Worm (Caenorhabditis elegans) whole organism, late embryonic: ENCODE data around the gene F33H1.4.

ENCODE experiments used
- K02D7.2 ChIP-seq: sonication (generic microtip); optimal IDR thresholded peaks from 2 replicates; lab custom pipeline; 2017; ENCODE audit warnings: mild to moderate bottlenecking, missing genetic modification characterization, missing compliant biosample characterization
- Y22D7AL.16 ChIP-seq: sonication (generic microtip); optimal IDR thresholded peaks from 2 replicates; lab custom pipeline; 2016; ENCODE audit warnings: missing genetic modification characterization, missing compliant biosample characterization
- ama-1 ChIP-seq: fragments of 150-350 bp; optimal IDR thresholded peaks from 2 replicates; lab custom pipeline; 2014
- ceh-14 ChIP-seq: sonication (generic microtip); optimal IDR thresholded peaks from 2 replicates; lab custom pipeline; 2016; ENCODE audit warnings: missing genotype, missing genetic modification characterization, missing compliant biosample characterization
- ceh-19 ChIP-seq: fragments of 200-800 bp; sonication (Bioruptor generic); optimal IDR thresholded peaks from 2 replicates; lab custom pipeline; 2018; ENCODE audit warnings: mild to moderate bottlenecking, missing genetic modification characterization, missing compliant biosample characterization
- ceh-22 ChIP-seq: sonication (generic microtip); optimal IDR thresholded peaks from 2 replicates; lab custom pipeline; 2017; ENCODE audit warnings: missing biosample characterization, missing genetic modification characterization
- ceh-30 ChIP-seq: fragments of 150-350 bp; optimal IDR thresholded peaks from 2 replicates; lab custom pipeline; 2014; ENCODE audit warnings: missing biosample characterization, missing genetic modification characterization
- ceh-45 ChIP-seq: fragments of 200-800 bp; sonication (Bioruptor generic); IDR thresholded peaks from 2 replicates; pipeline ENCODE4 v1.3.6; 2022; ENCODE audit warnings: missing genetic modification reagents, missing genetic modification characterization, missing compliant biosample characterization
- che-1 ChIP-seq: sonication (generic microtip); optimal IDR thresholded peaks from 2 replicates; lab custom pipeline; 2016; ENCODE audit warnings: mild to moderate bottlenecking, missing genetic modification characterization, missing compliant biosample characterization
- eyg-1 ChIP-seq: sonication (generic microtip); optimal IDR thresholded peaks from 2 replicates; lab custom pipeline; 2016; ENCODE audit warnings: missing genotype, missing genetic modification characterization, missing compliant biosample characterization
- fax-1 ChIP-seq: sonication (generic microtip); optimal IDR thresholded peaks from 2 replicates; lab custom pipeline; 2016; ENCODE audit warnings: missing genotype, missing genetic modification characterization, missing compliant biosample characterization
- fkh-10 ChIP-seq: fragments of 150-350 bp; optimal IDR thresholded peaks from 2 replicates; lab custom pipeline; 2014; ENCODE audit warnings: missing biosample characterization, missing genetic modification reagents, missing genetic modification characterization
- hlh-13 ChIP-seq: fragments of 200-800 bp; sonication (Bioruptor generic); optimal IDR thresholded peaks from 2 replicates; lab custom pipeline; 2018; ENCODE audit warnings: mild to moderate bottlenecking, missing genetic modification characterization, missing compliant biosample characterization
- hlh-30 ChIP-seq: sonication (generic microtip); optimal IDR thresholded peaks from 2 replicates; lab custom pipeline; 2017; ENCODE audit warnings: antibody characterized with exemption, missing genetic modification characterization, missing compliant biosample characterization; ENCODE audit not compliant: insufficient read depth
- hlh-6 ChIP-seq: sonication (generic microtip); optimal IDR thresholded peaks from 2 replicates; lab custom pipeline; 2016; ENCODE audit warnings: missing genotype, missing genetic modification characterization, missing compliant biosample characterization
- lim-6 ChIP-seq: sonication (generic microtip); optimal IDR thresholded peaks from 2 replicates; lab custom pipeline; 2016; ENCODE audit warnings: missing genetic modification characterization, missing compliant biosample characterization
- madf-2 ChIP-seq: sonication (generic microtip); optimal IDR thresholded peaks from 2 replicates; lab custom pipeline; 2017; ENCODE audit warnings: missing genetic modification characterization, missing compliant biosample characterization
- nfya-1 ChIP-seq: sonication (generic microtip); optimal IDR thresholded peaks from 2 replicates; lab custom pipeline; 2017; ENCODE audit warnings: missing genetic modification characterization, mild to moderate bottlenecking, missing compliant biosample characterization, antibody characterized with exemption, moderate library complexity
- odd-2 ChIP-seq: sonication (generic microtip); optimal IDR thresholded peaks from 2 replicates; lab custom pipeline; 2017; ENCODE audit warnings: antibody characterized with exemption, mild to moderate bottlenecking, missing genetic modification characterization, missing compliant biosample characterization
- pag-3 ChIP-seq: sonication (generic microtip); optimal IDR thresholded peaks from 2 replicates; lab custom pipeline; 2016; ENCODE audit warnings: missing compliant biosample characterization, missing genetic modification characterization, borderline replicate concordance
- pat-9 ChIP-seq: fragments of 200-800 bp; sonication (Bioruptor generic); optimal IDR thresholded peaks from 2 replicates; lab custom pipeline; 2018; ENCODE audit warnings: mild to moderate bottlenecking, missing genetic modification characterization, moderate library complexity, missing compliant biosample characterization
- pha-2 ChIP-seq: sonication (generic microtip); optimal IDR thresholded peaks from 2 replicates; lab custom pipeline; 2017; ENCODE audit warnings: mild to moderate bottlenecking, missing genetic modification characterization, missing compliant biosample characterization
- pha-4 ChIP-seq: fragments of 150-350 bp; optimal IDR thresholded peaks from 2 replicates; lab custom pipeline; 2018; ENCODE audit warnings: missing biosample characterization, missing genetic modification reagents, missing genetic modification characterization
- ref-2 ChIP-seq: sonication (generic microtip); optimal IDR thresholded peaks from 2 replicates; lab custom pipeline; 2016; ENCODE audit warnings: missing genetic modification characterization, missing compliant biosample characterization
- rnt-1 ChIP-seq: sonication (generic microtip); optimal IDR thresholded peaks from 2 replicates; lab custom pipeline; 2016; ENCODE audit warnings: missing genetic modification characterization, missing compliant biosample characterization
- sdc-2 ChIP-seq: sonication (generic microtip); optimal IDR thresholded peaks from 2 replicates; lab custom pipeline; 2016; ENCODE audit warnings: missing genotype, missing genetic modification characterization, missing compliant biosample characterization
- sox-2 ChIP-seq: fragments of 200-800 bp; sonication (Bioruptor generic); IDR thresholded peaks from 2 replicates; pipeline ENCODE4 v1.3.6; 2022; ENCODE audit warnings: missing genetic modification reagents, missing genetic modification characterization, missing compliant biosample characterization
- syd-9 ChIP-seq: sonication (generic microtip); optimal IDR thresholded peaks from 2 replicates; lab custom pipeline; 2016; ENCODE audit warnings: mild to moderate bottlenecking, missing genetic modification characterization, moderate library complexity, missing compliant biosample characterization
- tbx-7 ChIP-seq: sonication (generic microtip); optimal IDR thresholded peaks from 2 replicates; lab custom pipeline; 2016; ENCODE audit warnings: missing genotype, missing genetic modification characterization, missing compliant biosample characterization
- unc-3 ChIP-seq, 2 experiments: fragments of 200-800 bp in 1 of 2; sonication (Bioruptor generic) in 1 of 2; sonication (generic microtip) in 1 of 2; conservative IDR thresholded peaks in 1 of 2; optimal IDR thresholded peaks in 1 of 2; 2 replicates each; pipeline versions ENCODE4 v1.3.6 to Lab custom; 2016 to 2022; ENCODE audit warnings: missing compliant biosample characterization in 2 of 2, missing genetic modification characterization in 2 of 2, missing genetic modification reagents in 1 of 2
- unc-42 ChIP-seq: sonication (generic microtip); optimal IDR thresholded peaks from 2 replicates; lab custom pipeline; 2016; ENCODE audit warnings: missing genotype, missing genetic modification characterization, missing compliant biosample characterization
- unc-86 ChIP-seq: sonication (generic microtip); optimal IDR thresholded peaks from 2 replicates; lab custom pipeline; 2016; ENCODE audit warnings: missing genetic modification characterization, missing compliant biosample characterization
- zip-5 ChIP-seq: sonication (generic microtip); optimal IDR thresholded peaks from 2 replicates; lab custom pipeline; 2016; ENCODE audit warnings: missing genetic modification characterization, missing compliant biosample characterization
- ztf-16 ChIP-seq: sonication (generic microtip); optimal IDR thresholded peaks from 2 replicates; lab custom pipeline; 2017; ENCODE audit warnings: missing genetic modification characterization, missing compliant biosample characterization

Gene F33H1.4

ce11 chrII:10137358-10137757 lies 37.1 kb upstream of the F33H1.4 start, which contains the start of gene phg-1:
TSS of gene phg-1 (plus strand) at chrII:10137658.
- TF ChIP-seq zip-5 = no peak
- TF ChIP-seq hlh-30 (tag; lab: Kevin White, UChicago) = no peak
- no peak for TF ChIP-seq ceh-19
- TF ChIP-seq sdc-2 (tag; lab: Kevin White, UChicago) = no peak
- no peak for TF ChIP-seq sox-2 (GFP tag; lab: Robert Waterston, UW)
- no peak for TF ChIP-seq pha-4 (tag; lab: Kevin White, UChicago)
- TF ChIP-seq fkh-10 (GFP tag; lab: Kevin White, UChicago) = no peak
- TF ChIP-seq hlh-6 (tag; lab: Kevin White, UChicago) = no peak
- TF ChIP-seq eyg-1 (tag; lab: Kevin White, UChicago) = no peak
- TF ChIP-seq ceh-30 = no peak
- no peak for TF ChIP-seq lim-6
- no peak for TF ChIP-seq unc-42 (tag; lab: Kevin White, UChicago)
- TF ChIP-seq ceh-22 (tag; lab: Kevin White, UChicago) = no peak

- TF ChIP-seq sox-2 (GFP tag; lab: Robert Waterston, UW) = no peak
- no peak for TF ChIP-seq nfya-1
- no peak for TF ChIP-seq hlh-13 (GFP tag; lab: Kevin White, UChicago)
- no peak for TF ChIP-seq K02D7.2 (tag; lab: Kevin White, UChicago)
- TF ChIP-seq ref-2 (tag; lab: Kevin White, UChicago) = no peak
- TF ChIP-seq rnt-1 (tag; lab: Kevin White, UChicago) = no peak
- TF ChIP-seq pha-2 = no peak
- no peak for TF ChIP-seq che-1
- TF ChIP-seq odd-2 (tag; lab: Kevin White, UChicago) = no peak
- no peak for TF ChIP-seq unc-42 (tag; lab: Kevin White, UChicago)
- no peak for TF ChIP-seq sdc-2 (tag; lab: Kevin White, UChicago)
- TF ChIP-seq unc-3 (GFP tag; conservative IDR thresholded peaks at IDR 0.05; lab: Robert Waterston, UW) = no peak
- no peak for TF ChIP-seq unc-3 (tag; optimal IDR thresholded peaks at IDR 0.05; lab: Kevin White, UChicago)
- TF ChIP-seq, all 69 proteins: peak for 0
These were observed 35.2 kb upstream of the F33H1.4 start, which contains the start of gene asah-2 for ce11 chrII:10139177-10139640. TSS of gene asah-2 (plus strand) at chrII:10139590.

- TF ChIP-seq hlh-13 (GFP tag; lab: Kevin White, UChicago) (no peak), syd-9 (tag; lab: Kevin White, UChicago) (no peak), unc-3 (GFP tag; conservative IDR thresholded peaks at IDR 0.05; lab: Robert Waterston, UW) (no peak), unc-3 (tag; optimal IDR thresholded peaks at IDR 0.05; lab: Kevin White, UChicago) (no peak), ceh-45 (GFP tag; lab: Robert Waterston, UW) (no peak), ama-1 (no peak), tbx-7 (tag; lab: Kevin White, UChicago) (no peak), Y22D7AL.16 (tag; lab: Kevin White, UChicago) (no peak), madf-2 (tag; lab: Kevin White, UChicago) (no peak), ztf-16 (tag; lab: Kevin White, UChicago) (no peak), fax-1 (tag; lab: Kevin White, UChicago) (no peak), pag-3 (tag; lab: Kevin White, UChicago) (no peak), hlh-30 (tag; lab: Kevin White, UChicago) (no peak), pat-9 (tag; lab: Kevin White, UChicago) (no peak), ceh-14 (no peak), ceh-19 (no peak), unc-86 (tag; lab: Kevin White, UChicago) (no peak), zip-5 (no peak), fkh-10 (GFP tag; lab: Kevin White, UChicago) (no peak)
These were observed 30.4 kb upstream of the F33H1.4 start, which contains the start of gene F27E5.3 for ce11 chrII:10144092-10144491. TSS of gene F27E5.3 (minus strand) at chrII:10144192.

- TF ChIP-seq nfya-1 = peak; percentile 69
- TF ChIP-seq che-1 = no peak
- TF ChIP-seq, all 69 proteins: peak for 1
These were observed 28.0 kb upstream of the F33H1.4 start, which contains the start of gene pax-3 for ce11 chrII:10146488-10146887. TSS of gene pax-3 (plus strand) at chrII:10146570.
